Fruit fly (Drosophila melanogaster) whole organism, embryonic: ENCODE results near the gene enc.

Experiments
- ATbp ChIP-seq: fragments of 200-800 bp; sonication (Bioruptor generic); optimal IDR thresholded peaks from 2 replicates; lab custom pipeline; 2017; ENCODE audit warnings: missing biosample characterization, mild to moderate bottlenecking, missing genetic modification characterization, missing genetic modification reagents
- Abd-B ChIP-seq: fragments of 200-800 bp; sonication (Bioruptor generic); optimal IDR thresholded peaks from 2 replicates; lab custom pipeline; 2018; ENCODE audit warnings: missing biosample characterization, mild to moderate bottlenecking, missing genetic modification characterization, moderate library complexity
- CG11695 ChIP-seq: fragments of 200-800 bp; sonication (Bioruptor generic); IDR thresholded peaks from 3 replicates; pipeline ENCODE4 v1.3.6; 2022; ENCODE audit warnings: missing biosample characterization, missing genetic modification characterization
- CG12659 ChIP-seq: fragments of 200-800 bp; sonication (Bioruptor generic); optimal IDR thresholded peaks from 3 replicates; lab custom pipeline; 2017; ENCODE audit warnings: mild to moderate bottlenecking, missing biosample characterization, missing genetic modification reagents, missing genetic modification characterization
- CG15601 ChIP-seq: fragments of 200-800 bp; sonication (Bioruptor generic); optimal IDR thresholded peaks from 3 replicates; lab custom pipeline; 2019; ENCODE audit warnings: missing biosample characterization, mild to moderate bottlenecking, missing genetic modification characterization, moderate library complexity
- CG16779 ChIP-seq: fragments of 200-800 bp; sonication (Bioruptor generic); IDR thresholded peaks from 2 replicates; pipeline ENCODE4 v1.3.6; 2022; ENCODE audit warnings: missing biosample characterization, missing genetic modification characterization
- CG17359 ChIP-seq: fragments of 200-800 bp; sonication (Bioruptor generic); optimal IDR thresholded peaks from 3 replicates; lab custom pipeline; 2018; ENCODE audit warnings: missing biosample characterization, mild to moderate bottlenecking, missing genetic modification characterization, moderate library complexity
- CG17802 ChIP-seq: fragments of 200-800 bp; sonication (Bioruptor generic); optimal IDR thresholded peaks from 2 replicates; lab custom pipeline; 2018; ENCODE audit warnings: missing biosample characterization, mild to moderate bottlenecking, missing genetic modification characterization, moderate library complexity
- CG2120 ChIP-seq: fragments of 200-800 bp; sonication (Bioruptor generic); optimal IDR thresholded peaks from 3 replicates; lab custom pipeline; 2016; ENCODE audit warnings: missing biosample characterization, missing genetic modification characterization
- CG2712 ChIP-seq: fragments of 200-800 bp; optimal IDR thresholded peaks from 3 replicates; lab custom pipeline; 2019; ENCODE audit warnings: missing biosample characterization, mild to moderate bottlenecking, missing genetic modification characterization, moderate library complexity
- CG32772 ChIP-seq: fragments of 200-800 bp; sonication (Bioruptor generic); IDR thresholded peaks from 2 replicates; pipeline ENCODE4 v1.3.6; 2022; ENCODE audit warnings: missing biosample characterization, missing genetic modification characterization
- CG33213 ChIP-seq: fragments of 200-800 bp; sonication (Bioruptor generic); optimal IDR thresholded peaks from 3 replicates; lab custom pipeline; 2016; ENCODE audit warnings: missing biosample characterization, missing genetic modification characterization
- CG6254 ChIP-seq: fragments of 200-800 bp; sonication (Bioruptor generic); optimal IDR thresholded peaks from 3 replicates; lab custom pipeline; 2017; ENCODE audit warnings: mild to moderate bottlenecking, missing biosample characterization, missing genetic modification reagents, missing genetic modification characterization
- CG6689 ChIP-seq: fragments of 200-800 bp; sonication (Bioruptor generic); IDR thresholded peaks from 2 replicates; pipeline ENCODE4 v1.3.6; 2022; ENCODE audit warnings: missing biosample characterization, missing genetic modification characterization
- CG6854 ChIP-seq: fragments of 200-800 bp; sonication (Bioruptor generic); optimal IDR thresholded peaks from 3 replicates; lab custom pipeline; 2017; ENCODE audit warnings: missing biosample characterization, mild to moderate bottlenecking, missing genetic modification characterization
- CG7372 ChIP-seq: fragments of 200-800 bp; sonication (Bioruptor generic); IDR thresholded peaks from 2 replicates; pipeline ENCODE4 v1.3.6; 2022; ENCODE audit warnings: missing biosample characterization, missing genetic modification characterization
- CoRest ChIP-seq: fragments of 200-800 bp; sonication (Bioruptor generic); optimal IDR thresholded peaks from 3 replicates; lab custom pipeline; 2018; ENCODE audit warnings: missing biosample characterization, mild to moderate bottlenecking, missing genetic modification characterization, moderate library complexity
- D ChIP-seq, 2 experiments: fragments of 200-800 bp in 1 of 2; fragments of >200 bp in 1 of 2; sonication (Bioruptor generic) in 1 of 2; optimal IDR thresholded peaks; 2 replicates in 1 of 2; 3 replicates in 1 of 2; lab custom pipeline; 2017; ENCODE audit warnings: mild to moderate bottlenecking in 1 of 2, missing biosample characterization in 1 of 2, missing genetic modification characterization in 1 of 2, missing genetic modification reagents in 1 of 2
- H15 ChIP-seq: fragments of 200-800 bp; sonication (Bioruptor generic); IDR thresholded peaks from 3 replicates; pipeline ENCODE4 v1.3.6; 2022; ENCODE audit warnings: missing biosample characterization, missing genetic modification characterization
- H2.0 ChIP-seq: fragments of 200-800 bp; sonication (Bioruptor generic); IDR thresholded peaks from 2 replicates; pipeline ENCODE4 v1.3.6; 2022; ENCODE audit warnings: missing biosample characterization, missing genetic modification characterization
- HLH3B ChIP-seq: fragments of 200-800 bp; sonication (Bioruptor generic); IDR thresholded peaks from 2 replicates; pipeline ENCODE4 v1.3.6; 2022; ENCODE audit warnings: missing biosample characterization, missing genetic modification characterization
- HLHmδ ChIP-seq: fragments of 200-800 bp; sonication (Bioruptor generic); optimal IDR thresholded peaks from 2 replicates; lab custom pipeline; 2018; ENCODE audit warnings: missing biosample characterization, mild to moderate bottlenecking, missing genetic modification characterization, moderate library complexity
- Mad ChIP-seq: fragments of 200-800 bp; sonication (Bioruptor generic); optimal IDR thresholded peaks from 2 replicates; lab custom pipeline; 2016; ENCODE audit warnings: missing biosample characterization, missing genetic modification characterization
- Meics ChIP-seq: fragments of 200-800 bp; sonication (Bioruptor generic); optimal IDR thresholded peaks from 2 replicates; lab custom pipeline; 2017; ENCODE audit warnings: missing biosample characterization, mild to moderate bottlenecking, missing genetic modification characterization
- Trl ChIP-seq, 3 experiments: fragments of >200 bp in 2 of 3; fragments of 200-800 bp in 1 of 3; sonication (Bioruptor generic) in 1 of 3; optimal IDR thresholded peaks; 2 replicates in 1 of 3; 3 replicates in 2 of 3; lab custom pipeline; 2016 to 2017; ENCODE audit warnings: missing biosample characterization in 1 of 3, missing genetic modification characterization in 1 of 3
- ap ChIP-seq: fragments of 200-800 bp; sonication (Bioruptor generic); IDR thresholded peaks from 2 replicates; pipeline ENCODE4 v1.3.6; 2022; ENCODE audit warnings: missing biosample characterization, missing genetic modification characterization
- cato ChIP-seq: fragments of 200-800 bp; sonication (Bioruptor generic); optimal IDR thresholded peaks from 2 replicates; lab custom pipeline; 2016; ENCODE audit warnings: missing biosample characterization, missing genetic modification characterization, borderline replicate concordance
- chif ChIP-seq, 2 experiments: fragments of 200-800 bp; sonication (Bioruptor generic); optimal IDR thresholded peaks; 3 replicates each; lab custom pipeline; 2016; ENCODE audit warnings: missing biosample characterization in 2 of 2, missing genetic modification characterization in 2 of 2
- ci ChIP-seq: fragments of 200-800 bp; sonication (Bioruptor generic); IDR thresholded peaks from 3 replicates; pipeline ENCODE4 v1.3.6; 2022; ENCODE audit warnings: missing biosample characterization, missing genetic modification characterization
- crc ChIP-seq: fragments of 200-800 bp; sonication (Bioruptor generic); optimal IDR thresholded peaks from 2 replicates; lab custom pipeline; 2016; ENCODE audit warnings: missing biosample characterization, missing genetic modification characterization
- da ChIP-seq: fragments of 200-800 bp; sonication (Bioruptor generic); optimal IDR thresholded peaks from 2 replicates; lab custom pipeline; 2016; ENCODE audit warnings: missing biosample characterization, missing genetic modification characterization
- fu2 ChIP-seq: fragments of 200-800 bp; sonication (Bioruptor generic); optimal IDR thresholded peaks from 2 replicates; lab custom pipeline; 2016; ENCODE audit warnings: missing biosample characterization, missing genetic modification characterization
- kay ChIP-seq: fragments of 200-800 bp; sonication (Bioruptor generic); optimal IDR thresholded peaks from 2 replicates; lab custom pipeline; 2016; ENCODE audit warnings: missing biosample characterization, missing genetic modification characterization
- lmd ChIP-seq: fragments of 200-800 bp; sonication (Bioruptor generic); IDR thresholded peaks from 2 replicates; pipeline ENCODE4 v1.3.6; 2022; ENCODE audit warnings: missing biosample characterization, missing genetic modification characterization
- lola ChIP-seq, 3 experiments: fragments of >200 bp in 2 of 3; fragments of 200-800 bp in 1 of 3; sonication (Bioruptor generic) in 1 of 3; optimal IDR thresholded peaks; 2 replicates each; lab custom pipeline; 2017 to 2019; ENCODE audit warnings: missing biosample characterization in 3 of 3, missing genetic modification characterization in 3 of 3, mild to moderate bottlenecking in 1 of 3, moderate library complexity in 1 of 3
- lov ChIP-seq, 2 experiments: fragments of 200-800 bp in 1 of 2; fragments of >200 bp in 1 of 2; sonication (Bioruptor generic) in 1 of 2; IDR thresholded peaks in 1 of 2; optimal IDR thresholded peaks in 1 of 2; 2 replicates in 1 of 2; 3 replicates in 1 of 2; pipeline versions ENCODE4 v1.3.6 to Lab custom; 2017 to 2022; ENCODE audit warnings: missing biosample characterization in 1 of 2, missing genetic modification characterization in 1 of 2
- nerfin-2 ChIP-seq: fragments of 200-800 bp; sonication (Bioruptor generic); IDR thresholded peaks from 2 replicates; pipeline ENCODE4 v1.3.6; 2022; ENCODE audit warnings: missing biosample characterization, missing genetic modification characterization; ENCODE audit not compliant: partially characterized antibody
- pan ChIP-seq, 4 experiments: fragments of >200 bp in 3 of 4; fragments of 200-800 bp in 1 of 4; sonication (Bioruptor generic) in 1 of 4; optimal IDR thresholded peaks in 3 of 4; IDR thresholded peaks in 1 of 4; 2 replicates each; pipeline versions ENCODE4 v1.3.6 to Lab custom; 2017 to 2022; ENCODE audit warnings: missing biosample characterization in 2 of 4, missing genetic modification characterization in 2 of 4, mixed read lengths in 1 of 4
- prd ChIP-seq, 3 experiments: fragments of >200 bp in 2 of 3; fragments of 200-800 bp in 1 of 3; sonication (Bioruptor generic) in 1 of 3; optimal IDR thresholded peaks in 2 of 3; IDR thresholded peaks in 1 of 3; 2 replicates in 2 of 3; 3 replicates in 1 of 3; pipeline versions ENCODE4 v1.3.6 to Lab custom; 2017 to 2022; ENCODE audit warnings: missing biosample characterization in 1 of 3, missing genetic modification characterization in 1 of 3
- scrt ChIP-seq: fragments of 200-800 bp; sonication (Bioruptor generic); optimal IDR thresholded peaks from 2 replicates; lab custom pipeline; 2018; ENCODE audit warnings: missing biosample characterization, mild to moderate bottlenecking, missing genetic modification characterization, moderate library complexity
- tap ChIP-seq: fragments of 200-800 bp; optimal IDR thresholded peaks from 3 replicates; lab custom pipeline; 2019; ENCODE audit warnings: missing biosample characterization, mild to moderate bottlenecking, missing genetic modification characterization, moderate library complexity
- tll ChIP-seq, 2 experiments: fragments of 200-800 bp in 1 of 2; fragments of >200 bp in 1 of 2; sonication (Bioruptor generic) in 1 of 2; optimal IDR thresholded peaks; 2 replicates each; lab custom pipeline; 2017 to 2019; ENCODE audit warnings: missing biosample characterization in 2 of 2, missing genetic modification characterization in 2 of 2, mild to moderate bottlenecking in 1 of 2, moderate library complexity in 1 of 2
- trh ChIP-seq: fragments of 200-800 bp; sonication (Bioruptor generic); optimal IDR thresholded peaks from 2 replicates; lab custom pipeline; 2016; ENCODE audit warnings: missing biosample characterization, missing genetic modification characterization
- unpg ChIP-seq: fragments of 200-800 bp; sonication (Bioruptor generic); optimal IDR thresholded peaks from 3 replicates; lab custom pipeline; 2018; ENCODE audit warnings: missing biosample characterization, mild to moderate bottlenecking, missing genetic modification characterization, moderate library complexity
- wor ChIP-seq: fragments of 200-800 bp; sonication (Bioruptor generic); IDR thresholded peaks from 2 replicates; pipeline ENCODE4 v1.3.6; 2022; ENCODE audit warnings: missing biosample characterization, missing genetic modification characterization

enc gene

dm6 chr3L:3786344-3787076, 32.0 kb upstream of the enc start (continued):
- TF ChIP-seq trh (GFP tag; lab: Kevin White, UChicago) = no peak
- no peak for TF ChIP-seq da
- peak; percentile 43 for TF ChIP-seq CG12659 (GFP tag; lab: Kevin White, UChicago)
- peak; percentile 65; the same call in 1 of the 3 replicates for TF ChIP-seq ci (GFP tag; lab: Robert Waterston, UW)
- no peak for TF ChIP-seq D (optimal IDR thresholded peaks at IDR 0.05; lab: Kevin White, UChicago)
- no peak for TF ChIP-seq D (GFP tag; optimal IDR thresholded peaks at IDR 0.05; lab: Kevin White, UChicago)
- no peak for TF ChIP-seq CG6854
- no peak for TF ChIP-seq Mad (GFP tag; lab: Kevin White, UChicago)
- TF ChIP-seq lola (GFP tag; optimal IDR thresholded peaks at IDR 0.05; lab: Kevin White, UChicago) = peak in 1 of 3 experiments; percentile 31
- TF ChIP-seq prd (optimal IDR thresholded peaks at IDR 0.05; lab: Kevin White, UChicago) = no peak
- peak; percentile 61; the same call in 2 of the 3 replicates for TF ChIP-seq prd (GFP tag; IDR thresholded peaks at IDR 0.05; lab: Robert Waterston, UW)
- no peak for TF ChIP-seq ap (GFP tag; lab: Robert Waterston, UW)
- no peak for TF ChIP-seq Trl (optimal IDR thresholded peaks at IDR 0.05; lab: Kevin White, UChicago)
- no peak for TF ChIP-seq Trl (GFP tag; optimal IDR thresholded peaks at IDR 0.05; lab: Kevin White, UChicago)
- peak; percentile 54 for TF ChIP-seq lmd (GFP tag; lab: Robert Waterston, UW)
- no peak for TF ChIP-seq CG17802 (tag; lab: Kevin White, UChicago)
- TF ChIP-seq wor = peak; percentile 34; the same call in 1 of the 2 replicates
- peak; percentile 45 for TF ChIP-seq CG32772 (GFP tag; lab: Robert Waterston, UW)
- no peak for TF ChIP-seq tll (GFP tag; optimal IDR thresholded peaks at IDR 0.05; lab: Kevin White, UChicago)
- peak; percentile 73 for TF ChIP-seq CoRest (tag; lab: Kevin White, UChicago)
- no peak for TF ChIP-seq lov (optimal IDR thresholded peaks at IDR 0.05; lab: Kevin White, UChicago)
- no peak for TF ChIP-seq lov (GFP tag; IDR thresholded peaks at IDR 0.05; lab: Robert Waterston, UW)
- no peak for TF ChIP-seq CG33213 (GFP tag; lab: Kevin White, UChicago)
- peak; percentile 9 for TF ChIP-seq Meics (GFP tag; lab: Kevin White, UChicago)
- no peak for TF ChIP-seq nerfin-2
- TF ChIP-seq chif (GFP tag; optimal IDR thresholded peaks at IDR 0.05; lab: Kevin White, UChicago) = no peak
- TF ChIP-seq CG11695 (GFP tag; lab: Robert Waterston, UW) = peak; percentile 52; the same call in 2 of the 3 replicates
- no peak for TF ChIP-seq CG16779 (GFP tag; lab: Robert Waterston, UW)
- no peak for TF ChIP-seq crc (GFP tag; lab: Kevin White, UChicago)
- peak; percentile 54 for TF ChIP-seq CG15601 (tag; lab: Kevin White, UChicago)
- TF ChIP-seq HLH3B (GFP tag; lab: Robert Waterston, UW) = peak; percentile 62; the same call in 1 of the 2 replicates
- peak; percentile 48 for TF ChIP-seq H2.0 (GFP tag; lab: Robert Waterston, UW)
- peak; percentile 59 for TF ChIP-seq tap (tag; lab: Kevin White, UChicago)
- 0 out of 3 replicates have a peak, but pooled peaks have one; percentile 19 for TF ChIP-seq H15
- no peak for TF ChIP-seq HLHmδ (GFP tag; lab: Kevin White, UChicago)
- peak; percentile 30 for TF ChIP-seq CG2120 (GFP tag; lab: Kevin White, UChicago)
- no peak for TF ChIP-seq cato
- no peak for TF ChIP-seq Abd-B (GFP tag; lab: Kevin White, UChicago)
- TF ChIP-seq CG17359 (tag; lab: Kevin White, UChicago) = peak; percentile 59
- TF ChIP-seq CG7372 (GFP tag; lab: Robert Waterston, UW) = 0 out of 2 replicates have a peak, but pooled peaks have one; percentile 37
- TF ChIP-seq CG6254 = no peak
- no peak for TF ChIP-seq scrt (GFP tag; lab: Kevin White, UChicago)
- TF ChIP-seq unpg = peak; percentile 74
- no peak for TF ChIP-seq fu2
- TF ChIP-seq pan (optimal IDR thresholded peaks at IDR 0.05; lab: Kevin White, UChicago) = no peak
- peak in 1 of 2 experiments; percentile 58 for TF ChIP-seq pan (GFP tag; optimal IDR thresholded peaks at IDR 0.05 in 1 of 2, IDR thresholded peaks at IDR 0.05 in 1 of 2)
- TF ChIP-seq CG6689 (GFP tag; lab: Robert Waterston, UW) = peak; percentile 58; the same call in 1 of the 2 replicates
- no peak for TF ChIP-seq kay (GFP tag; lab: Kevin White, UChicago)
- TF ChIP-seq ATbp = peak; percentile 43
- peak; percentile 73 for TF ChIP-seq CG2712 (tag; lab: Kevin White, UChicago)
